Worm (Caenorhabditis elegans) whole organism, L4/young adult: Measurements from ENCODE around the gene M04C3.1.

Source experiments
- W03F9.2 ChIP-seq: fragments of 150-350 bp; optimal IDR thresholded peaks from 2 replicates; lab custom pipeline; 2014; ENCODE audit warnings: missing biosample characterization, missing genetic modification characterization
- dao-5 ChIP-seq: sonication (generic microtip); optimal IDR thresholded peaks from 2 replicates; lab custom pipeline; 2016; ENCODE audit warnings: missing genotype, missing genetic modification characterization, moderate library complexity, missing compliant biosample characterization
- him-1 ChIP-seq: sonication (generic microtip); optimal IDR thresholded peaks from 2 replicates; lab custom pipeline; 2016; ENCODE audit warnings: missing genotype, missing genetic modification reagents, missing genetic modification characterization, missing compliant biosample characterization

Gene M04C3.1

ce11 chrV:19467574-19467973 lies 22.2 kb upstream of the M04C3.1 start, which contains the start of gene Y43F8B.23:
TSS of gene Y43F8B.23 (minus strand) at chrV:19467648.
- no peak for TF ChIP-seq W03F9.2
- TF ChIP-seq dao-5 (tag; lab: Kevin White, UChicago): no peak
- TF ChIP-seq him-1 (tag; lab: Kevin White, UChicago): no peak

- TF ChIP-seq W03F9.2 (no peak), dao-5 (tag; lab: Kevin White, UChicago) (no peak), him-1 (tag; lab: Kevin White, UChicago) (no peak)
These were observed 17.2 kb upstream of the M04C3.1 start, which contains the start of gene Y43F8B.25 for ce11 chrV:19462612-19463011. TSS of gene Y43F8B.25 (plus strand) at chrV:19462912.

- no peak for TF ChIP-seq him-1 (tag; lab: Kevin White, UChicago)
- TF ChIP-seq W03F9.2: no peak
- TF ChIP-seq dao-5 (tag; lab: Kevin White, UChicago): no peak
These were observed 16.6 kb upstream of the M04C3.1 start, which contains the start of gene Y43F8B.15 for ce11 chrV:19462020-19462419. TSS of gene Y43F8B.15 (minus strand) at chrV:19462120.

- TF ChIP-seq dao-5 (tag; lab: Kevin White, UChicago): no peak
- no peak for TF ChIP-seq him-1 (tag; lab: Kevin White, UChicago)
- no peak for TF ChIP-seq W03F9.2
These were observed 11.7 kb upstream of the M04C3.1 start, which contains the start of gene Y43F8B.24 for ce11 chrV:19457120-19457519. TSS of gene Y43F8B.24 (plus strand) at chrV:19457420.

- TF ChIP-seq him-1 (tag; lab: Kevin White, UChicago) (no peak), dao-5 (tag; lab: Kevin White, UChicago) (no peak), W03F9.2 (no peak)
These were observed 10.2 kb upstream of the M04C3.1 start, which contains the start of the genes Y43F8B.13 and Y43F8B.14 for ce11 chrV:19455650-19456049. TSS of gene Y43F8B.13 (plus strand) at chrV:19455950. TSS of gene Y43F8B.14 (minus strand) at chrV:19455971.

ce11 chrV:19449544-19449943 lies 4.1 kb upstream of the M04C3.1 start, which contains the start of gene M04C3.5:
TSS of gene M04C3.5 (plus strand) at chrV:19449733.
- no peak for TF ChIP-seq him-1 (tag; lab: Kevin White, UChicago)
- no peak for TF ChIP-seq W03F9.2
- TF ChIP-seq dao-5 (tag; lab: Kevin White, UChicago): no peak

- TF ChIP-seq him-1 (tag; lab: Kevin White, UChicago) (no peak), W03F9.2 (no peak), dao-5 (tag; lab: Kevin White, UChicago) (no peak)
These were observed 3.4 kb upstream of the M04C3.1 start, which contains the start of gene M04C3.2 for ce11 chrV:19448805-19449204. TSS of gene M04C3.2 (minus strand) at chrV:19448905.

- TF ChIP-seq dao-5 (tag; lab: Kevin White, UChicago): no peak
- TF ChIP-seq him-1 (tag; lab: Kevin White, UChicago): no peak
- no peak for TF ChIP-seq W03F9.2
These were observed 1.8 kb downstream of the M04C3.1 start for ce11 chrV:19443599-19443998.

- TF ChIP-seq W03F9.2 (no peak), him-1 (tag; lab: Kevin White, UChicago) (no peak)
These were observed 9.1 kb downstream of the M04C3.1 start, which contains the start of gene C25F9.14 for ce11 chrV:19436307-19436706. TSS of gene C25F9.14 (plus strand) at chrV:19436484.

ce11 chrV:19433806-19434437 lies 11.5 kb downstream of the M04C3.1 start, which contains the start of gene C25F9.16:
TSS of gene C25F9.16 (plus strand) at chrV:19434387.
- no peak for TF ChIP-seq dao-5 (tag; lab: Kevin White, UChicago)
- no peak for TF ChIP-seq W03F9.2
- no peak for TF ChIP-seq him-1 (tag; lab: Kevin White, UChicago)

ce11 chrV:19432972-19433371 lies 12.4 kb downstream of the M04C3.1 start, which contains the start of gene C25F9.11:
TSS of gene C25F9.11 (minus strand) at chrV:19433072.
- TF ChIP-seq W03F9.2: no peak
- no peak for TF ChIP-seq dao-5 (tag; lab: Kevin White, UChicago)
- no peak for TF ChIP-seq him-1 (tag; lab: Kevin White, UChicago)

- TF ChIP-seq W03F9.2 (no peak), dao-5 (tag; lab: Kevin White, UChicago) (no peak)
These were observed 13.4 kb downstream of the M04C3.1 start for ce11 chrV:19432030-19432429.

- no peak for TF ChIP-seq dao-5 (tag; lab: Kevin White, UChicago)
- TF ChIP-seq him-1 (tag; lab: Kevin White, UChicago): no peak
- no peak for TF ChIP-seq W03F9.2
These were observed 14.4 kb downstream of the M04C3.1 start, which contains the start of gene srw-85 for ce11 chrV:19431036-19431435. TSS of gene srw-85 (minus strand) at chrV:19431136.

ce11 chrV:19430351-19430913 lies 15.0 kb downstream of the M04C3.1 start:
- TF ChIP-seq him-1 (tag; lab: Kevin White, UChicago): no peak
